Fruit fly (Drosophila melanogaster): ENCODE measurements around the gene Pdha.

dm6 chrX:4702118-4702517 lies at the start of gene Pdha:
- no peak for TF ChIP-seq Fer2 (tag; optimal IDR thresholded peaks at IDR 0.05)
- no peak for TF ChIP-seq CG30431 (GFP tag; optimal IDR thresholded peaks at IDR 0.05)
- TF ChIP-seq E2f1 (GFP tag; IDR thresholded peaks at IDR 0.05), result no peak
- TF ChIP-seq kah (GFP tag; optimal IDR thresholded peaks at IDR 0.05), result no peak
- no peak for TF ChIP-seq Asciz (GFP tag; optimal IDR thresholded peaks at IDR 0.05)
- peak; percentile 8; the same call in 1 of the 3 replicates for TF ChIP-seq CG34422 (GFP tag; IDR thresholded peaks at IDR 0.05)
- no peak for TF ChIP-seq HLH54F (GFP tag; optimal IDR thresholded peaks at IDR 0.05)
